Fruit fly (Drosophila melanogaster) whole organism: ENCODE results near the gene rdog.

ENCODE experiments used
- CG8478 ChIP-seq: fragments of >200 bp; optimal IDR thresholded peaks from 2 replicates; lab custom pipeline; 2018; ENCODE audit warnings: inconsistent platforms
- Dll ChIP-seq: fragments of >200 bp; optimal IDR thresholded peaks from 2 replicates; lab custom pipeline; 2017
- EcR ChIP-seq, 2 experiments: fragments of >200 bp; optimal IDR thresholded peaks; 2 replicates each; lab custom pipeline; 2017; ENCODE audit warnings: missing biosample characterization in 2 of 2, missing genetic modification characterization in 2 of 2, missing genetic modification reagents in 2 of 2
- pan ChIP-seq: fragments of >200 bp; optimal IDR thresholded peaks from 2 replicates; lab custom pipeline; 2017
- psq ChIP-seq: fragments of >200 bp; optimal IDR thresholded peaks from 2 replicates; lab custom pipeline; 2017
- usp ChIP-seq: fragments of >200 bp; optimal IDR thresholded peaks from 2 replicates; lab custom pipeline; 2017; ENCODE audit warnings: missing biosample characterization, missing genetic modification characterization, mixed read lengths

The rdog gene

DNA sequence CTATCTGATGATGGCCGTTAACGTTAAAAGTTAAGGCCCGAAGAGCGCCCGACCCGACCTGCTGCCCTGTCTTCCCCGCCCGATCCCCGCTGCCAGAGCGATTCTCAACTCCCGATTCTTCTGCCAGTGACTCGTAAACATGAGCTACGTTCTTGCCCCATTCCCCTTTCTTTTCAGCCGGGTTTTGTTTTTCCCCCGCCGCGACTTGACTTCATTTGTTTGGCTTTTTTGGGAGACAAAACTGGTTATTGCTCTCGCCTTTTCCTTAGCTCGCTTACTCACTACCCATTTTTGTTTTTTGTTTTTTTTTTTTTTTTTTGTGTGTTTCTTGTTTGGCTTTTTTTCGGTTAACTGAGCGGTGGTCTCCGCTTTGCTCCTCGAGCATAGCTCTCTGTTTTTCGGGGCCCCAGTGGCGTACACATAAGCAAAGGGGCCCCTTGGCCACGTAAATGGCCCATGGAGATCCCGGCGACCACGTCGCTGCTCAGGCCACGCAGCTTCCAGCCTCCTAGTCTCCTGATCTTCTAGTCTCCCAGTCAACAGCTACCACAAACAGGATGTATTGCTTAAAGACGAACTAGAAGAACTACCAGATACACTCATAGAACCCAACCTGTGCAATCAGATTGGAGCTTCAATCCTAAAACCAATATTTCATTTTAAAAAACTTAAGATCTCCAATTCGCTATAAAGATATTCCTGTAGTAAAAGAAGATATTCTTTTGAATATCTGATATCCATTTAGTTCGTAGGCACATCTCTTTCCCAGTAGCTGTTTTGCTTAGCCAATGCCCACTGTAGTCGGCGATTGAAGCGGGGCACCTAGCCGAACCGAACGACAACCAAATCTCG lies 52.8 kb downstream of the rdog start:
- peak; percentile 11 for TF ChIP-seq Dll (lab: Kevin White, UChicago)
- TF ChIP-seq usp, result no peak
- no peak for TF ChIP-seq psq (lab: Kevin White, UChicago)
- TF ChIP-seq EcR (GFP tag; optimal IDR thresholded peaks at IDR 0.05; lab: Kevin White, UChicago), result peak in 1 of 2 experiments; percentile 70

DNA sequence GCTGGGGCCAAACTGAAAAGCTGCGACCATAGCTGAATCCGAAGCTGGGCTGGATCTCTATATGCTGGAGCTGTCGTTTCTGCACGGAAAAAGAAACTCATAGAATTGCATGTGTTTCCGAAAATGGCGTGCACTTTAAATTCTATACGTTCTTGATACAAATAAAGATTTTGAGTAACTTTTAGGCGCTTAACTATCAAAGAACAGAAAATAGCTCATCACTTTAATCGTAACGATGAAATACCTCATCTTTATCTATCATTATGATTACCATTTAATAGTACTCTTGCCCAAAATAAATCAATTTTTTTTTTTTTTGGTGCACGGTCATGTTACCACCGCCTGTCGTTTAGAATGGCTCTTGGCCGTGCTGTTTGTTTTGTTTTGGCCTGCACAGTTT lies 53.8 kb downstream of the rdog start:
- TF ChIP-seq EcR (GFP tag; optimal IDR thresholded peaks at IDR 0.05; lab: Kevin White, UChicago) (no peak), CG8478 (lab: Kevin White, UChicago) (no peak), usp (no peak), Dll (lab: Kevin White, UChicago) (no peak), pan (lab: Kevin White, UChicago) (no peak), psq (lab: Kevin White, UChicago) (no peak)

DNA sequence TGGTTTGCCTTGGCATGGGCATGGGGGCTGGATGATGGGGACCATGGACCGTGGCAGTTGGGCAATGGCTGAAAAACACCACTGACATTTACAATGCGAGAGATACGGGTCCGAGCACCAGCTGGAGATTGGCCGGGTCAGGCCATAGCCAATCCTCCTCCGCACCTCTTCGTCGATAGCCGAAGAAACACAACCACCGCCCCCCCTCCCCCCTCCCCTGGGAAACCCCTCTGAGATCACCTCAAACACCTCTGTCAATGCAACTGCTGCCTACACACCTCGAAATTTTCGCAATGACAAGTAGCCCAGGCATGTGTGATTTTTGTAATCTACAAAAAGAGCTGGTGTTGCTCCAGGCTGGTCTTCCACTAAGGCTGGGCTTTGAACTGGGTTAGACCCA lies 54.6 kb downstream of the rdog start:
- TF ChIP-seq CG8478 (lab: Kevin White, UChicago) (no peak), Dll (lab: Kevin White, UChicago) (no peak), pan (lab: Kevin White, UChicago) (no peak), EcR (GFP tag; optimal IDR thresholded peaks at IDR 0.05; lab: Kevin White, UChicago) (no peak), usp (no peak), psq (lab: Kevin White, UChicago) (no peak)

DNA sequence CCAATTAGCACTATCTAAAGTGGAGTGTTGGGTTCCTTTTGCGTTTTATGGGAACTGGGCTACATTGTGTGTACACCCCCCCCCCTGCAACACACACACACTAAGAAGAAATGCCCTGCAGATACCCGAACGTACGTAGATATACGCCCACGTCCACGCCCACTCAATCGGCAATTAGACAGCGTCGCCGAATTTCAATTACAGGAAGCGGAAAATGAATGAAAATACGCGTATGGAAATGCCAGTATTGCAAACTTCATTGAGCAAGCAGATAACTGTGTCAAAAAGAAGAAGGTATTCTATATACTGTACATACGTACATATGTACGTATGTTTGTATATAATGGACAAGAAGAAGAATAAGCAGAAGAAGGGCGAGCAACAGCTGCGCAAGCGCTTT lies 55.5 kb downstream of the rdog start:
- no peak for TF ChIP-seq Dll (lab: Kevin White, UChicago)
- TF ChIP-seq CG8478 (lab: Kevin White, UChicago), result no peak
- TF ChIP-seq usp, result no peak
- TF ChIP-seq pan (lab: Kevin White, UChicago), result no peak
- TF ChIP-seq psq (lab: Kevin White, UChicago), result no peak
- no peak for TF ChIP-seq EcR (GFP tag; optimal IDR thresholded peaks at IDR 0.05; lab: Kevin White, UChicago)

DNA sequence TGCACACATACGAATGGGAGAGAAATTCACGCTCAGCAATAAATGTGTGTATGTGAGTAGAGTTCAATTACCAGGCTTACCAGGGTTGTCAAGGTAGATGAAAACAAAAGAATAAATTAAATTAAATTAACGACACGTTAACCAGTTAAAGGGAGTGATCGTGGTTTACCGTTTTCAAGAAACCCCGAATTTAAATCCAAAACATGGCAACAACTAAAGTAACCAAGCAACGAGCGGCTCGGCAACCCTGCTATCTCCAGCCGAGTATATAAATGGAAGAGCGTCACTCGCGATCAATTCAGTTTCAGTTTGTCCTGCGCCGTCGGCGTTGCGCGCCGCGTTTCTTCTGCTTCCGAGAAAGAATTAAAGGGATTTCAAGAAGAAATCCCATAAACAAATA lies 56.3 kb downstream of the rdog start:
- TF ChIP-seq psq (lab: Kevin White, UChicago) (no peak), usp (no peak), Dll (lab: Kevin White, UChicago) (peak; percentile 51), CG8478 (lab: Kevin White, UChicago) (no peak), pan (lab: Kevin White, UChicago) (no peak), EcR (GFP tag; optimal IDR thresholded peaks at IDR 0.05; lab: Kevin White, UChicago) (peak in 1 of 2 experiments; percentile 90)
